Worm (Caenorhabditis elegans) whole organism, late embryonic: ENCODE results near the gene ZC412.10.
A peak's percentile ranks its signal among the peaks of the same experiment; 100 is the strongest.

Source experiments
- C08G9.2 ChIP-seq: sonication (generic microtip); optimal IDR thresholded peaks from 2 replicates; lab custom pipeline; 2016; ENCODE audit warnings: mild to moderate bottlenecking, missing genetic modification characterization, moderate library complexity, missing compliant biosample characterization
- C38D4.7 ChIP-seq: fragments of 200-800 bp; sonication (Bioruptor generic); optimal IDR thresholded peaks from 2 replicates; lab custom pipeline; 2018; ENCODE audit warnings: mild to moderate bottlenecking, missing genetic modification characterization, moderate library complexity, missing compliant biosample characterization
- T23F11.4 ChIP-seq: fragments of 200-800 bp; sonication (Bioruptor generic); optimal IDR thresholded peaks from 2 replicates; lab custom pipeline; 2018; ENCODE audit warnings: mild to moderate bottlenecking, missing genetic modification characterization, missing compliant biosample characterization
- Y22D7AL.16 ChIP-seq: sonication (generic microtip); optimal IDR thresholded peaks from 2 replicates; lab custom pipeline; 2016; ENCODE audit warnings: missing genetic modification characterization, missing compliant biosample characterization
- ceh-18 ChIP-seq: sonication (generic microtip); optimal IDR thresholded peaks from 2 replicates; lab custom pipeline; 2016; ENCODE audit warnings: missing genetic modification characterization, missing compliant biosample characterization
- ceh-19 ChIP-seq: fragments of 200-800 bp; sonication (Bioruptor generic); optimal IDR thresholded peaks from 2 replicates; lab custom pipeline; 2018; ENCODE audit warnings: mild to moderate bottlenecking, missing genetic modification characterization, missing compliant biosample characterization
- ceh-30 ChIP-seq: fragments of 150-350 bp; optimal IDR thresholded peaks from 2 replicates; lab custom pipeline; 2014; ENCODE audit warnings: missing biosample characterization, missing genetic modification characterization
- ceh-34 ChIP-seq: sonication (generic microtip); optimal IDR thresholded peaks from 2 replicates; lab custom pipeline; 2016; ENCODE audit warnings: mild to moderate bottlenecking, missing genetic modification characterization, missing compliant biosample characterization
- ceh-45 ChIP-seq: fragments of 200-800 bp; sonication (Bioruptor generic); IDR thresholded peaks from 2 replicates; pipeline ENCODE4 v1.3.6; 2022; ENCODE audit warnings: missing genetic modification reagents, missing genetic modification characterization, missing compliant biosample characterization
- ceh-48 ChIP-seq: sonication (generic microtip); optimal IDR thresholded peaks from 2 replicates; lab custom pipeline; 2016; ENCODE audit warnings: missing genetic modification characterization, inconsistent platforms, missing compliant biosample characterization
- ceh-9 ChIP-seq: sonication (generic microtip); optimal IDR thresholded peaks from 2 replicates; lab custom pipeline; 2016; ENCODE audit warnings: mild to moderate bottlenecking, missing genetic modification characterization, inconsistent platforms, missing compliant biosample characterization
- che-1 ChIP-seq: sonication (generic microtip); optimal IDR thresholded peaks from 2 replicates; lab custom pipeline; 2016; ENCODE audit warnings: mild to moderate bottlenecking, missing genetic modification characterization, missing compliant biosample characterization
- dmd-4 ChIP-seq: sonication (generic microtip); optimal IDR thresholded peaks from 2 replicates; lab custom pipeline; 2016; ENCODE audit warnings: borderline replicate concordance, missing genetic modification characterization, missing compliant biosample characterization
- fkh-6 ChIP-seq: sonication (generic microtip); optimal IDR thresholded peaks from 2 replicates; lab custom pipeline; 2016; ENCODE audit warnings: missing genetic modification characterization, missing compliant biosample characterization
- gmeb-2 ChIP-seq: sonication (generic microtip); optimal IDR thresholded peaks from 2 replicates; lab custom pipeline; 2016; ENCODE audit warnings: missing genetic modification characterization, inconsistent platforms, missing compliant biosample characterization
- hlh-15 ChIP-seq: sonication (generic microtip); optimal IDR thresholded peaks from 2 replicates; lab custom pipeline; 2016; ENCODE audit warnings: missing genetic modification characterization, missing compliant biosample characterization
- hlh-8 ChIP-seq: sonication (generic microtip); optimal IDR thresholded peaks from 2 replicates; lab custom pipeline; 2016; ENCODE audit warnings: missing genotype, missing genetic modification characterization, missing compliant biosample characterization
- madf-2 ChIP-seq: sonication (generic microtip); optimal IDR thresholded peaks from 2 replicates; lab custom pipeline; 2017; ENCODE audit warnings: missing genetic modification characterization, missing compliant biosample characterization
- nfya-1 ChIP-seq: sonication (generic microtip); optimal IDR thresholded peaks from 2 replicates; lab custom pipeline; 2017; ENCODE audit warnings: missing genetic modification characterization, mild to moderate bottlenecking, missing compliant biosample characterization, antibody characterized with exemption, moderate library complexity
- nhr-232 ChIP-seq: sonication (generic microtip); optimal IDR thresholded peaks from 2 replicates; lab custom pipeline; 2016; ENCODE audit warnings: missing genetic modification characterization, missing compliant biosample characterization
- npax-4 ChIP-seq: sonication (generic microtip); optimal IDR thresholded peaks from 2 replicates; lab custom pipeline; 2016; ENCODE audit warnings: missing genetic modification characterization, missing compliant biosample characterization
- odd-2 ChIP-seq: sonication (generic microtip); optimal IDR thresholded peaks from 2 replicates; lab custom pipeline; 2017; ENCODE audit warnings: antibody characterized with exemption, mild to moderate bottlenecking, missing genetic modification characterization, missing compliant biosample characterization
- pag-3 ChIP-seq: sonication (generic microtip); optimal IDR thresholded peaks from 2 replicates; lab custom pipeline; 2016; ENCODE audit warnings: missing compliant biosample characterization, missing genetic modification characterization, borderline replicate concordance
- pat-9 ChIP-seq: fragments of 200-800 bp; sonication (Bioruptor generic); optimal IDR thresholded peaks from 2 replicates; lab custom pipeline; 2018; ENCODE audit warnings: mild to moderate bottlenecking, missing genetic modification characterization, moderate library complexity, missing compliant biosample characterization
- pax-1 ChIP-seq: fragments of 150-350 bp; optimal IDR thresholded peaks from 2 replicates; lab custom pipeline; 2014; ENCODE audit warnings: missing biosample characterization, missing genetic modification characterization
- pqm-1 ChIP-seq: sonication (generic microtip); optimal IDR thresholded peaks from 2 replicates; lab custom pipeline; 2016; ENCODE audit warnings: missing genetic modification characterization, missing compliant biosample characterization
- ref-2 ChIP-seq: sonication (generic microtip); optimal IDR thresholded peaks from 2 replicates; lab custom pipeline; 2016; ENCODE audit warnings: missing genetic modification characterization, missing compliant biosample characterization
- rnt-1 ChIP-seq: sonication (generic microtip); optimal IDR thresholded peaks from 2 replicates; lab custom pipeline; 2016; ENCODE audit warnings: missing genetic modification characterization, missing compliant biosample characterization
- sox-4 ChIP-seq: sonication (generic microtip); optimal IDR thresholded peaks from 2 replicates; lab custom pipeline; 2017; ENCODE audit warnings: mild to moderate bottlenecking, missing genetic modification characterization, inconsistent platforms, missing compliant biosample characterization
- syd-9 ChIP-seq: sonication (generic microtip); optimal IDR thresholded peaks from 2 replicates; lab custom pipeline; 2016; ENCODE audit warnings: mild to moderate bottlenecking, missing genetic modification characterization, moderate library complexity, missing compliant biosample characterization
- tbx-2 ChIP-seq: sonication (generic microtip); optimal IDR thresholded peaks from 2 replicates; lab custom pipeline; 2016; ENCODE audit warnings: missing genetic modification characterization, missing compliant biosample characterization
- unc-3 ChIP-seq, 2 experiments: fragments of 200-800 bp in 1 of 2; sonication (Bioruptor generic) in 1 of 2; sonication (generic microtip) in 1 of 2; conservative IDR thresholded peaks in 1 of 2; optimal IDR thresholded peaks in 1 of 2; 2 replicates each; pipeline versions ENCODE4 v1.3.6 to Lab custom; 2016 to 2022; ENCODE audit warnings: missing compliant biosample characterization in 2 of 2, missing genetic modification characterization in 2 of 2, missing genetic modification reagents in 1 of 2
- unc-42 ChIP-seq: sonication (generic microtip); optimal IDR thresholded peaks from 2 replicates; lab custom pipeline; 2016; ENCODE audit warnings: missing genotype, missing genetic modification characterization, missing compliant biosample characterization
- unc-55 ChIP-seq: sonication (generic microtip); optimal IDR thresholded peaks from 2 replicates; lab custom pipeline; 2017; ENCODE audit warnings: missing biosample characterization, missing genetic modification reagents, missing genetic modification characterization
- ztf-16 ChIP-seq: sonication (generic microtip); optimal IDR thresholded peaks from 2 replicates; lab custom pipeline; 2017; ENCODE audit warnings: missing genetic modification characterization, missing compliant biosample characterization

The ZC412.10 gene

ce11 chrV:14876257-14876656 lies 367 bp downstream of the ZC412.10 start (continued):
- peak; percentile 64 for TF ChIP-seq unc-3 (GFP tag; conservative IDR thresholded peaks at IDR 0.05; lab: Robert Waterston, UW)
- TF ChIP-seq unc-3 (tag; optimal IDR thresholded peaks at IDR 0.05; lab: Kevin White, UChicago), result no peak
- TF ChIP-seq odd-2 (tag; lab: Kevin White, UChicago), result no peak
- TF ChIP-seq C38D4.7 (GFP tag; lab: Kevin White, UChicago), result peak; percentile 34
- TF ChIP-seq che-1 (tag; lab: Kevin White, UChicago), result peak; percentile 13
- TF ChIP-seq ceh-19 (GFP tag; lab: Kevin White, UChicago), result no peak
- peak; percentile 12 for TF ChIP-seq pat-9
- TF ChIP-seq C08G9.2 (tag; lab: Kevin White, UChicago), result no peak
- peak; percentile 42 for TF ChIP-seq nhr-232 (tag; lab: Kevin White, UChicago)
- TF ChIP-seq ceh-30, result peak; percentile 18
- TF ChIP-seq Y22D7AL.16 (tag; lab: Kevin White, UChicago), result no peak
- TF ChIP-seq npax-4 (tag; lab: Kevin White, UChicago), result no peak
- TF ChIP-seq syd-9 (tag; lab: Kevin White, UChicago), result no peak
- peak; percentile 40 for TF ChIP-seq nfya-1 (tag; lab: Kevin White, UChicago)
- no peak for TF ChIP-seq ztf-16
- TF ChIP-seq gmeb-2 (tag; lab: Kevin White, UChicago), result peak; percentile 16
- TF ChIP-seq, all 69 proteins: peak for 16

ce11 chrV:14875371-14875770 lies 1.3 kb downstream of the ZC412.10 start, which contains the start of gene ZC412.5:
ZC412.5 (minus strand) TSS chrV:14875471.
- TF ChIP-seq dmd-4 (tag; lab: Kevin White, UChicago), result no peak
- TF ChIP-seq odd-2 (tag; lab: Kevin White, UChicago), result no peak
- no peak for TF ChIP-seq ceh-19 (GFP tag; lab: Kevin White, UChicago)
- TF ChIP-seq ceh-48, result no peak
- TF ChIP-seq rnt-1 (tag; lab: Kevin White, UChicago), result no peak
- no peak for TF ChIP-seq madf-2 (tag; lab: Kevin White, UChicago)
- no peak for TF ChIP-seq hlh-15 (tag; lab: Kevin White, UChicago)
- no peak for TF ChIP-seq ceh-34
- TF ChIP-seq, all 69 proteins: peak for 0

DNA sequence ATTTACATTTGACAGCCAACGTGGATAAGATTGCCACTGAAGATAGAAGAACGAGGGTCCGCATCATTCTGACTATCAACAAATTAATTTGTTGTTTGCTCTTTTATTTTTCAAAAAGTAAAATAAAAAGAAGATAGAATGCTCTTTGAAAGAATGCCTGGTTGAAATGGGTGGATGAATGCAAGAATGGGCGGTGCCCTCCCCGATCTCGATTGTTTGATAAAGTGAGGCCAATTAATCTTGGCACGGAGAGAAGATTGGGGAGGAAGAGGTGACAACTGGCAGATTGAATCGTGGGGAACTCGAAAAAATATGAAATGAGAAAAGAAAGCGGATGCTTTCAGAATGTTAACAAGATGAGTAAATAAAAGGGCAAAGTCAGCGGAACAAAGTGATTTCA lies 5.3 kb downstream of the ZC412.10 start, which contains the start of gene ZC412.3:
Gene ZC412.3, minus strand, starts transcription at position 183 of the 400 bp plus-strand sequence.
- no peak for TF ChIP-seq dmd-4 (tag; lab: Kevin White, UChicago)
- peak; percentile 56 for TF ChIP-seq ceh-18 (tag; lab: Kevin White, UChicago)
- TF ChIP-seq unc-55 (GFP tag; lab: Kevin White, UChicago), result peak; percentile 10
- no peak for TF ChIP-seq gmeb-2 (tag; lab: Kevin White, UChicago)
- TF ChIP-seq fkh-6 (tag; lab: Kevin White, UChicago), result no peak
- no peak for TF ChIP-seq hlh-8 (tag; lab: Kevin White, UChicago)
- TF ChIP-seq, all 69 proteins: peak for 2

ce11 chrV:14868181-14868580 lies 8.4 kb downstream of the ZC412.10 start, which contains the start of gene gcy-14:
gcy-14 (minus strand) TSS chrV:14868281.
- TF ChIP-seq ceh-45 (GFP tag; lab: Robert Waterston, UW) (no peak), sox-4 (tag; lab: Kevin White, UChicago) (no peak), rnt-1 (tag; lab: Kevin White, UChicago) (no peak), C38D4.7 (GFP tag; lab: Kevin White, UChicago) (no peak), ceh-19 (GFP tag; lab: Kevin White, UChicago) (no peak), unc-3 (GFP tag; conservative IDR thresholded peaks at IDR 0.05; lab: Robert Waterston, UW) (no peak), unc-3 (tag; optimal IDR thresholded peaks at IDR 0.05; lab: Kevin White, UChicago) (no peak), ceh-9 (tag; lab: Kevin White, UChicago) (no peak), pag-3 (tag; lab: Kevin White, UChicago) (no peak)

ce11 chrV:14859380-14859779 lies 17.2 kb downstream of the ZC412.10 start:
- TF ChIP-seq ceh-48 (no peak), madf-2 (tag; lab: Kevin White, UChicago) (no peak), pqm-1 (tag; lab: Kevin White, UChicago) (no peak), pax-1 (tag; lab: Kevin White, UChicago) (no peak), T23F11.4 (no peak), unc-42 (tag; lab: Kevin White, UChicago) (peak; percentile 46), ceh-18 (tag; lab: Kevin White, UChicago) (no peak), tbx-2 (no peak), ref-2 (tag; lab: Kevin White, UChicago) (no peak)
